Fruit fly (Drosophila melanogaster) ovary, adult (tissue): ENCODE data around the gene Obp19b.

Experiments used
- CG17801 ChIP-seq: fragments of 200-800 bp; optimal IDR thresholded peaks from 2 replicates; lab custom pipeline; 2019; ENCODE audit warnings: missing biosample characterization, mild to moderate bottlenecking, missing genetic modification characterization, moderate library complexity; ENCODE audit not compliant: partially characterized antibody

Obp19b gene

dm6 chrX:20416433-20416832, at the start of gene Obp19b:
Gene Obp19b (plus strand): TSS chrX:20416733.
- no peak for TF ChIP-seq CG17801 (GFP tag; lab: Kevin White, UChicago)

dm6 chrX:20376422-20376821, 40.1 kb upstream of the Obp19b start, which contains the start of gene CG12679:
Gene CG12679 (minus strand): TSS chrX:20376522.
- no peak for TF ChIP-seq CG17801 (GFP tag; lab: Kevin White, UChicago)

- no peak for TF ChIP-seq CG17801 (GFP tag; lab: Kevin White, UChicago)
Measured at dm6 chrX:20385865-20386264, 30.7 kb upstream of the Obp19b start.

- no peak for TF ChIP-seq CG17801 (GFP tag; lab: Kevin White, UChicago)
Measured at dm6 chrX:20389633-20390032, 26.9 kb upstream of the Obp19b start.

- no peak for TF ChIP-seq CG17801 (GFP tag; lab: Kevin White, UChicago)
Measured at dm6 chrX:20390706-20391105, 25.8 kb upstream of the Obp19b start, which contains the start of gene jb. Gene jb (minus strand): TSS chrX:20390806.

dm6 chrX:20391230-20391629, 25.3 kb upstream of the Obp19b start:
- TF ChIP-seq CG17801 (GFP tag; lab: Kevin White, UChicago), result peak; percentile 5

dm6 chrX:20393580-20393979, 23.0 kb upstream of the Obp19b start, which contains the start of gene Syx16:
Gene Syx16 (minus strand): TSS chrX:20393751.
- TF ChIP-seq CG17801 (GFP tag; lab: Kevin White, UChicago), result no peak

dm6 chrX:20394066-20394913, 22.2 kb upstream of the Obp19b start, which contains the start of gene HERC2:
Gene HERC2 (plus strand): TSS chrX:20394395.
- no peak for TF ChIP-seq CG17801 (GFP tag; lab: Kevin White, UChicago)

- no peak for TF ChIP-seq CG17801 (GFP tag; lab: Kevin White, UChicago)
Measured at dm6 chrX:20411635-20412034, 4.9 kb upstream of the Obp19b start.

- TF ChIP-seq CG17801 (GFP tag; lab: Kevin White, UChicago), result no peak
Measured at dm6 chrX:20413481-20413880, 3.1 kb upstream of the Obp19b start, which contains the start of gene CG15459. Gene CG15459 (minus strand): TSS chrX:20413581.

dm6 chrX:20414099-20414498, 2.4 kb upstream of the Obp19b start, which contains the start of gene CG15458:
Gene CG15458 (minus strand): TSS chrX:20414199.
- no peak for TF ChIP-seq CG17801 (GFP tag; lab: Kevin White, UChicago)

- no peak for TF ChIP-seq CG17801 (GFP tag; lab: Kevin White, UChicago)
Measured at dm6 chrX:20415444-20415843, 1.1 kb upstream of the Obp19b start, which contains the start of gene Obp19a. Gene Obp19a (plus strand): TSS chrX:20415744.

- TF ChIP-seq CG17801 (GFP tag; lab: Kevin White, UChicago), result no peak
Measured at dm6 chrX:20418864-20419263, 2.3 kb downstream of the Obp19b start, which contains the start of gene Obp19c. Gene Obp19c (minus strand): TSS chrX:20418964.

dm6 chrX:20419313-20419712, 2.8 kb downstream of the Obp19b start, which contains the start of gene Obp19d:
Gene Obp19d (plus strand): TSS chrX:20419613.
- TF ChIP-seq CG17801 (GFP tag; lab: Kevin White, UChicago), result no peak

- no peak for TF ChIP-seq CG17801 (GFP tag; lab: Kevin White, UChicago)
Measured at dm6 chrX:20423158-20423557, 6.6 kb downstream of the Obp19b start.

- peak; percentile 36 for TF ChIP-seq CG17801 (GFP tag; lab: Kevin White, UChicago)
Measured at dm6 chrX:20423747-20424165, 7.2 kb downstream of the Obp19b start, which contains the start of the genes Pp4-19C and cactin. Gene Pp4-19C (minus strand): TSS chrX:20424002. Gene cactin (plus strand): TSS chrX:20424069.
